Fruit fly (Drosophila melanogaster): Measurements from ENCODE around the gene CG3281.

Gene CG3281

dm6 chr3R:11976556-11977335 is 14.1 kb upstream of the CG3281 start, which contains the start of gene CG10005:
Gene CG10005, minus strand, starts transcription at chr3R:11977197.
- TF ChIP-seq CG2202 (tag; optimal IDR thresholded peaks at IDR 0.05) (peak; percentile 7), CG2116 (GFP tag; optimal IDR thresholded peaks at IDR 0.05) (no peak), Blimp-1 (GFP tag; optimal IDR thresholded peaks at IDR 0.05) (peak; percentile 90), Ets65A (GFP tag) (no peak), CG12769 (tag; optimal IDR thresholded peaks at IDR 0.05) (no peak), CG2199 (GFP tag; IDR thresholded peaks at IDR 0.05) (peak; percentile 18; the same call in 1 of the 3 replicates), kni (GFP tag; optimal IDR thresholded peaks at IDR 0.05) (peak; percentile 69), Gug (GFP tag; IDR thresholded peaks at IDR 0.05) (no peak), BtbVII (GFP tag; optimal IDR thresholded peaks at IDR 0.05) (no peak), jing (GFP tag; optimal IDR thresholded peaks at IDR 0.05) (no peak), Neu2 (GFP tag; optimal IDR thresholded peaks at IDR 0.05; ENCODE audit: borderline replicate concordance) (no peak), Fer1 (GFP tag; optimal IDR thresholded peaks at IDR 0.05) (no peak), E2f2 (GFP tag; IDR thresholded peaks at IDR 0.05) (no peak), CG11247 (GFP tag; IDR thresholded peaks at IDR 0.05) (no peak), CrebB (tag; optimal IDR thresholded peaks at IDR 0.05) (no peak), CG33213 (GFP tag; optimal IDR thresholded peaks at IDR 0.05) (no peak), Opbp (GFP tag; IDR thresholded peaks at IDR 0.05; ENCODE audit: partially characterized antibody) (no peak), slp2 (GFP tag; optimal IDR thresholded peaks at IDR 0.05) (no peak), Bgb (GFP tag; IDR thresholded peaks at IDR 0.05; ENCODE audit: partially characterized antibody) (no peak), dmrt99B (tag; optimal IDR thresholded peaks at IDR 0.05) (no peak), gsb (GFP tag; IDR thresholded peaks at IDR 0.05) (no peak), HHEX (GFP tag; optimal IDR thresholded peaks at IDR 0.05) (no peak), CG3065 (GFP tag; optimal IDR thresholded peaks at IDR 0.05) (no peak), z (GFP tag; IDR thresholded peaks at IDR 0.05) (peak; percentile 89), Ravus (GFP tag; IDR thresholded peaks at IDR 0.05) (no peak), CG12155 (GFP tag; optimal IDR thresholded peaks at IDR 0.05) (no peak), oc (tag; optimal IDR thresholded peaks at IDR 0.05) (peak; percentile 20), Hmx (GFP tag; optimal IDR thresholded peaks at IDR 0.05) (no peak), sim (GFP tag; IDR thresholded peaks at IDR 0.05) (no peak), fd3F (GFP tag; optimal IDR thresholded peaks at IDR 0.05) (no peak), chif (GFP tag; optimal IDR thresholded peaks at IDR 0.05) (no peak), CG3163 (GFP tag; optimal IDR thresholded peaks at IDR 0.05) (peak; percentile 90), chinmo (GFP tag; IDR thresholded peaks at IDR 0.05; ENCODE audit: partially characterized antibody) (0 out of 4 replicates have a peak, but pooled peaks have one; percentile 65), Nf-YA (GFP tag; IDR thresholded peaks at IDR 0.05) (no peak), Camta (GFP tag; optimal IDR thresholded peaks at IDR 0.05) (no peak), nom (GFP tag; optimal IDR thresholded peaks at IDR 0.05) (peak; percentile 60), trem (tag; optimal IDR thresholded peaks at IDR 0.05) (no peak), CG31224 (GFP tag; IDR thresholded peaks at IDR 0.05) (0 out of 2 replicates have a peak, but pooled peaks have one; percentile 6), croc (GFP tag; conservative IDR thresholded peaks at IDR 0.05) (no peak), CG5953 (GFP tag; IDR thresholded peaks at IDR 0.05) (no peak), sr (GFP tag; IDR thresholded peaks at IDR 0.05) (no peak), bsh (GFP tag; optimal IDR thresholded peaks at IDR 0.05) (no peak), ERR (GFP tag; optimal IDR thresholded peaks at IDR 0.05) (no peak), chm (GFP tag; IDR thresholded peaks at IDR 0.05) (no peak), D (optimal IDR thresholded peaks at IDR 0.05) (no peak), D (GFP tag; optimal IDR thresholded peaks at IDR 0.05) (no peak), ranshi (GFP tag; IDR thresholded peaks at IDR 0.05) (no peak), Usf (GFP tag; optimal IDR thresholded peaks at IDR 0.05) (no peak), twi (tag; optimal IDR thresholded peaks at IDR 0.05) (no peak), CG34224 (GFP tag; IDR thresholded peaks at IDR 0.05; ENCODE audit: partially characterized antibody) (no peak)
